Worm (Caenorhabditis elegans) whole organism, young adult: ENCODE data around the gene hil-6.

Source experiments
- F39B2.1 ChIP-seq: fragments of 200-800 bp; sonication (Bioruptor generic); IDR thresholded peaks from 2 replicates; pipeline ENCODE4 v1.3.6; 2022; ENCODE audit warnings: missing genetic modification reagents, missing genetic modification characterization, missing compliant biosample characterization
- nhr-80 ChIP-seq: sonication (generic microtip); optimal IDR thresholded peaks from 2 replicates; lab custom pipeline; 2016; ENCODE audit warnings: missing genetic modification characterization, missing compliant biosample characterization
- sea-2 ChIP-seq: fragments of 200-800 bp; sonication (Bioruptor generic); IDR thresholded peaks from 2 replicates; pipeline ENCODE4 v1.3.6; 2022; ENCODE audit warnings: missing genetic modification characterization, missing compliant biosample characterization

hil-6 gene

DNA sequence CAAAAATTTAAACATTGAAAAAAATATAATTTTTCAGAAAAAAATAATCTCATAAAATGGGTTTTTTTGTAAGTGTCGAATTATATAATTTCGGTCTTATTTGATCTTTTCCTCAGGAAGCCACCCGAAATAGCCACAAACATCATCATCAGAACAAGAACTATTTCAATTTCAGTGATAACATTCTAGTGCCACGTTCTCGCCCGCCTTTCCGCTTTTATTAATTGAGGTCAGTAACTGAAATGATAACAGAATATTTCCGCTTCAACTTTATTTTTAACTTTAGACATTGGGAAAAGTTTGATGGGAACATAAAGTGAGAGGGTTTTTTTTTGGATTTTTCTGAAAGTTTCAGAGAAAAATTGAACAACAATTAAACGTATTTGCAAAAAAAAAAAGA lies 42.1 kb downstream of the hil-6 start:
- TF ChIP-seq nhr-80 (tag; lab: Kevin White, UChicago): peak; percentile 42
- TF ChIP-seq F39B2.1 (GFP tag; lab: Robert Waterston, UW): no peak
- TF ChIP-seq, all 124 proteins: peak for 1

DNA sequence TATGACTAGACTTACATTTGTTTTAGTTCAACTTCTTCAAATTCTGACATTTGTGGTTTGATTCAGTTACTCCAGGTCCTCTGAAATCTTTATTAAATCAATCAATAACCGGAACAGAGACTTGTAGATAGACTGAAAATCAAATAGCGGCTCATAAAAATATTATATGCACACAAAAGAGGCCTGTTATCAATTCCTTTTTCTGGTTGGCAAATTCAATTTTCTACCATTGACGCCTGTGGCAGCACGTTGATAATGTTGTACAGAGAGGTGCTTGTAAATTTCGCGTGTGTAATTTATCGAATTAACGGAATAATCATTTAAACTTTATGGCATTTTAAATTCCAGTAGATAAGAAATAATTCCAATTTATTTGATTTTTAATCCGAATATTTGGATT lies 44.4 kb downstream of the hil-6 start, which contains the start of gene T08B1.1:
TSS of gene T08B1.1 (minus strand) at position 92 of the 400 bp plus-strand sequence.
- TF ChIP-seq nhr-80 (tag; lab: Kevin White, UChicago) (peak; percentile 64), sea-2 (no peak)
